Fruit fly (Drosophila melanogaster) ovary, adult (tissue): ENCODE results near the gene CG5326.

ENCODE experiments used
- CG17801 ChIP-seq: fragments of 200-800 bp; optimal IDR thresholded peaks from 2 replicates; lab custom pipeline; 2019; ENCODE audit warnings: missing biosample characterization, mild to moderate bottlenecking, missing genetic modification characterization, moderate library complexity; ENCODE audit not compliant: partially characterized antibody

The CG5326 gene

DNA sequence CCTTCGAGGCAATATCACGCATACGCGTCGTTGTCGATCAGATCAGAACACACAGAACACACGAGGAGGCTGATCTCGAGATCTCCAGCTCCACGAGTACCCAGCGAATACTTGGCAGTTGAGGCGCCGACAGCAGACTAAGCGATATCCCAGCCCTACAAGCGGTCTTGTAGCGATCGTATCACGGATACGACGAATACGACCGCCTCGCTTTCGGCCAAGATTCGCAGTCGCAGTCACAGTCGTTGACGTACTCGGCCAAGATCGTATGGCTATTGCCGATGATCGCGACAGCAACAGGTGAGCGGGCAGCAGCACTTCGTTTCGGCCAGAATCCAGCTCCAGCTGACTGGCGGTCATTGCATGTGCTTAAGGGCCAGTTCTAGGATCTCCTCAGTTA, at the start of gene CG5326:
Gene CG5326, minus strand, starts transcription at position 158 of the 400 bp plus-strand sequence.
- no peak for TF ChIP-seq CG17801 (GFP tag; lab: Kevin White, UChicago)

DNA sequence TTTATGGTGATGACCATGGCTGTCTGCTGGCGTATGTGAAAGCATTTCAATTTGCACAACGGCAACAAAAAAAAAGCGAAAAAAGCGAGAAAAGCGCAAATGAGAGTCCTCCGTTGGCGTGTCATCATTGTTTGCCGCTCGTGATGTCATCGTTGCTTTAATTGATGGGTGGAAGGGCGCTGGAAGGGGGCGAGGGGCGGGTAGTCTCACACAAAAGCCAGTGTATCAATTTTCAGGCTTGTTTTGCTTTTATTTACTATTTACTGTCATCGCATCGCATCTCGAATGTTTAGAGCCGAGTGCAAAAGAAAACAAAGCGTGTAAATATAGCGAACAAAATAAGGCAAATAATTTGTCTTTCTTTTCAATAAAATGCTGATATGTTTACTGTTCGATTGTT, 49.6 kb upstream of the CG5326 start:
- no peak for TF ChIP-seq CG17801 (GFP tag; lab: Kevin White, UChicago)

DNA sequence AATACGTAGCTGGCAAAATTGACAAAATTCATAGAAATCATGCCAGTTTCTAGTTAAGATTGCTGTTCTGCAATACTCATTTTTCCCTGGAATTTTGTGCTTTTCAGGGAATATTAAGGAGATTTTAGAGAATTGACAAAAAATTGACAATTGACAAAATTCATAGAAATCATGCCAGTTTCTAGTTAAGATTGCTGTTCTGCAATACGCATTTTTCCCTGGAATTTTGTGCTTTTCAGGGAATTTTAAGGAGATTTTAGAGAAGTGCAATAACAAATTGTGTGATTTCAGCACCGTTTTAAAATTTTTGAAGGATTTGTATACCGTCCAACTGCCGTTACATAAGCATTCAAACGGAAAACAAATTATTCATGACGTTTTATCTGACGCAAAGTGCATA, 49.0 kb upstream of the CG5326 start:
- TF ChIP-seq CG17801 (GFP tag; lab: Kevin White, UChicago): no peak

DNA sequence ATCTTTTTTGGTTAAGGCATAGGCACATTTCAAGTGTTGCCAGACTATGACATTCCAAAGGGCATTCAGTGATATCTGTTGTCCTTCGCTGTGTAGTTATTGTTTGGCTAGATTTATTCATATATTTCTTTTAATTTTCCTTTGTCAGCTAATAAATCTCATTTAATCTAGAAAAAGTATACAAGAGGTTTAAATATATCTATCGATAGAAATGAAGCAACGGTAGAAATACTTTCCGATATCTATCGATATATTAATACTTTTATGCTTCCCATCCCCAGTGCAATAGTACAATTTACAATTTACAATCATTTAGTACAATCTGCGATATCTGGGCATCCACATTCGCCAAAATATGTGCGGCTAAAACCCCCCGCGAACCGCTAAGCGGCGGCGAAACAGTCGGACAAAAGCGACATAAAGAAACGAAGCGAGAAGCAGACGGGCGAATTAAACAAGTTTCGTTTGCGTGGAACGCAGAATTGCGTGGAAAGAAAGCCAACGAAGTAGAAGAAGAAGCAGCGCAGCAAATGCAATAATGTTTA, 47.8 kb upstream of the CG5326 start, which contains the start of gene Efa6:
Gene Efa6, plus strand, starts transcription at position 337 of the 545 bp plus-strand sequence.
- peak; percentile 74 for TF ChIP-seq CG17801 (GFP tag; lab: Kevin White, UChicago)

DNA sequence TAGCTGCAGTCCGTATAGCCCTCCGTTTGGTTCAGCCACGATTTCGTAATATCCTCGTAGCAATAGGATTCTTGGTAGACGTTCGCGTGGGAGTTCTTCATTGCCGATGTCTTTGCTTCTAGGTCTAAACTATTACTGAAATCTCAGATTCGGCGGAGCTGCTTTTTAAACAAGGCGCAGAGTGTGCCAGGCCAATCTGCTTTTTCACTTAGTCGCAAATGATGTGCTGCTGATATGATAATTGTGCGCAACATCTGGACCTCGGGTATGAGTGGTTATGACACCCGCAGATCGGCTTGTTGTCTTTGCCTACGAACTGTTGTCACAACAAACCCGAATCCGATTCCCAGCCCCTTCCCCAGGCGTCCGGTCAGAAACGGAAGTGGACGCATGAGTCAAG, 46.8 kb upstream of the CG5326 start, which contains the start of gene btn:
Gene btn, minus strand, starts transcription at position 101 of the 400 bp plus-strand sequence.
- no peak for TF ChIP-seq CG17801 (GFP tag; lab: Kevin White, UChicago)

DNA sequence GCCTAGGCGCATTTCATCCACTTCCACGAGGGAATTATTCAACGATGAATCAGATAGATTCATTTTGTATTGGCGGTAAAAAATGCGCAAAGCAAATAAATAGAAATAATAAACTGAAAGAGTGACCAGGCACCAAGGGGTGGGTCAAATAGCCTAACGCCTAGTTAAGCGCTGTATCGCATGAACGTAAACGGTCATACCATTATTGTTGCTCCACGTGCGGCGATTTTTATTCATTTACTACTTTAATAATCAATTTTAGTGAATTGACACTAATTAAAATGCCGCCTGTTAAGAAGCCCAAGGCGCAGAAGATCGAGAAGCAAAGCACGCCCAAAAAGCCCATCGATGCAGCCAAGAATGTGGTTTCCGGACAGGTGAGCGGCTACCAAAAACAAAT, 44.9 kb upstream of the CG5326 start, which contains the start of the genes CG33107 and CG6937:
Gene CG33107, minus strand, starts transcription at position 137 of the 400 bp plus-strand sequence.
Gene CG6937, plus strand, starts transcription at position 192 of the 400 bp plus-strand sequence.
- peak; percentile 28 for TF ChIP-seq CG17801 (GFP tag; lab: Kevin White, UChicago)

DNA sequence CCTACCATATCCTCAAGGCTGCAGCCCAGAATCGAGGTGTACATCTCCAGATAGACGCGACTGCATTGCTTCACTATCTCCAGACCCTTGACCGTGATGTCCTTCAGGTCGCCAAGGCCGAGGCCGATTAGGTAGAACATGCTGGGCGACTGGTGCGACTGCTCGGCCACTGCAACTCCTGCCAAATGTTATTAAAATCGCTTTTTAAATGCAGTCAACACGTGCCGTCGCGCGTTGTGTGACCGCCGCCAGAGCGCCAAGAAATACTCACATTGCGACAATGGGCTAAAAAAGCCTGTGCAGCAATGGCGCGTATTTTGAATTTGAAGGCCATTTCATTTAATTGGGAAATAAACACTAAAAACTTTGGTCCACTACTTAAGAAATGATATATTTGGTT, 43.3 kb upstream of the CG5326 start, which contains the start of gene Dph5:
Gene Dph5, minus strand, starts transcription at position 245 of the 400 bp plus-strand sequence.
- TF ChIP-seq CG17801 (GFP tag; lab: Kevin White, UChicago): no peak

DNA sequence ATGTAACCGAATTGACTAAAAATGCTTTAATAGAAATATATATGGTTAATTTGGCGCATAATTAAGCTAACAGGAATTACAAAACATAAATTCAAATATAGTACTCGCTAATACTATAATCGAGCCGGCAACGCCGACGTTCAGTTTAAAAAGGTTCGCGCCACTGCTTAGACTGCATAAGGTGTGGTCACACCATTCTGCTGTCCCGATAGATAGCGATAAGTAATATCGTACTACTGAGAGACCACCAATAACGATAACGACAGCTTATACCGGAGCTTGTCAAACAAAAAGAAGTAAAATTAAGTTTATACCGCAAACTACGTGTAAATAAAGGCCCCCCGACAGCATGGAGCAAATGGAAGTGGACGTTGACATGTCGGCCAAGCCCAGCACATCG, 40.8 kb upstream of the CG5326 start, which contains the start of gene CSN6:
Gene CSN6, plus strand, starts transcription at position 228 of the 400 bp plus-strand sequence.
- peak; percentile 6 for TF ChIP-seq CG17801 (GFP tag; lab: Kevin White, UChicago)

DNA sequence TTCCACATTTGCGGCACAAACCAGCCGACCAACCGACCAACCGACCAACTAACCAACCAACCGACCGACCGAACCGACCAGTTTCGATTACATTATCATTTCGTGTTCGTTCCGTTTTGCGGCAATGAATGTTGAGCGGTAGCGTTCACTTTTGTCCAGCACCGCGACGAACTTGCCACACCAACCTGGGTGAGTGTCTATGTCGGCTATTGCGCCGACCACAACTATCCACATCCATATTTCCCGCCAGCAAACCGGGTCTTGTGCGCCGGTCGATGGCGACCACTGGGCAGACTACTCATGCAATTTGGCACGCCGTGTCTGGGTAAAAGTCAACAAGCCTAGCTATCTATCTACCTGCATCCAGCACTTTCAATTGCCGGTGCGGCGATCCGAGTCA, 37.3 kb upstream of the CG5326 start:
- no peak for TF ChIP-seq CG17801 (GFP tag; lab: Kevin White, UChicago)

DNA sequence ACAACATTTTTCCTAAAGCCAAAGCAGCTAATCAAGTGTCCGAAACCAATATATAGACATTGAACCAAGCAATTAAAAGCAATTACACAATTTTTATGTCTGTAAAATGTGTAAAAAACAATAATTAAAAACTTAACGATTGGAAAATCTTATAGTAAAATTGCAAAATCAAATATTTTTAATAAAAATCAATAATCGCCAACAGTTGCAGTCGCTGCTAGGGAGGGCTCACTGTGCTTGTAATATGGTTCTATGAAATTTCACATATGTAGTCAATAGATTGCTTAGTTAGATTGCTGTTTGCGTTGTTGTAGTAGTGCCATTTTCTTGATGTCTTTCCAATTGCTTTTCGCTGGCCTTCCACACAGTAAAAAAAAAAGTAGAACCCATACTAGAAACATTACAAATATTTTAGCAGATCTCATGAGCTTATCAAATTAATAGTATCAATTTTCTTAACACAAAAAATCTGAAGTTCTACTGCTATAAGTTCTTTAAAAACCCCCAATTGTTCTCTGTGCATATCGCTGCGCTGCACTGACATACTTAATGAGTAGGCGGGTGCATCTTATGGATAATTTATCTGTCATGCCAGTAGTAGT, 36.5 kb upstream of the CG5326 start:
- no peak for TF ChIP-seq CG17801 (GFP tag; lab: Kevin White, UChicago)

DNA sequence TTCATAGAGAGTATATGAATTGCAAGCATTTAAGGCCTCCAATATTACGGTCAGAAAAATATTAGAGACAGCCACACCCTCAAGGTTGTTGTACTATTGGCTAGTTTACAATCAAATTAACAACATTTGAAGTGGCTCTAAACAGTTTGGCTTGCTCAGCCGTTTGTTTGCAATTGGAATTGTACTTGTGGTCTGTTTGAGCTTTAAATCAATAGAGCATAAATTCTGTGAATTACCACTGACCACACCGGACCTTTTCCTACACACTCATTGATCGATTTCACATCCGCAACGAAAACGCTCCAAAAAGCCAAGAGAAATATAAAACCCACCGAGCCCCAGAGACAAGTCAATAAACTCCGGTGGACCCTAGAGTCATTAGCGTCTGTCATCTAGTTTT, 33.9 kb upstream of the CG5326 start:
- no peak for TF ChIP-seq CG17801 (GFP tag; lab: Kevin White, UChicago)

DNA sequence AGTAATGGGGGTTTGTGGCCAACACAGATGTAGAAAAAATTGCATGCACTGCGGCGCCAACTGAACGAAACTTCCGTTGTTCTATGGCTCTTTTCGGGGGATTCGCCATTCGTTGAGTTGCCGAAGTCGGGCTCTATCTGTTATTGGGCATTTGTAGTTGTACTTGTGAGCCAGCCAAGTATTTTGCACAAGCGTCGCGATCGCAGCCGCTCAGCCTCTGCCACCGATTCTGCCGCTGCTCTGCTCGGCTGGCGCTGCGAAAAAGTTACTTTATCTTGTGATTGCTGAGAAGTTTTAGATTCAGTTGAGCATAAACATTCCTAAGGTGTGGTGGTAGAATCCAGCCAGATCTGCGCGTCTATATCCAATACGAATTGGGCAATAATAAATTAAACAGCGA, 30.2 kb upstream of the CG5326 start, which contains the start of gene CG33110:
Gene CG33110, plus strand, starts transcription at position 301 of the 400 bp plus-strand sequence.
- TF ChIP-seq CG17801 (GFP tag; lab: Kevin White, UChicago): no peak

DNA sequence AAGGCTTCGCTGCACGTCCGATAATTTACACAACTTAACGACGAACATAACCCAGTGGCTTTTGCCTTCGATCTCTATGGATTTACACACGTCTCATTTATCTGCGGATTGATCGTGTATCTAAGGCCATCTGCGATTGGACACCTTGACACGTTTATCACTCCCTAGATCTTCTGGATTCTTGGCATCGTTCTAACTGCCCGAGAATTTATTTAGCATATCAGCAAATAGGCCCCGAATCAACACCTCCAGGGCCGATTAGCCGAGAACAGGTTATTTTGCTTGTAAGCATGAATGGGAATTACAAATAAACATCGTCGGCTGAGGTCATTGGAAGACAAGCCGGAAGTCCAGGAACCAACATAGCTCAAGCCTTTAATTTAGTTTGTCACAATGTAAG, 28.8 kb upstream of the CG5326 start:
- TF ChIP-seq CG17801 (GFP tag; lab: Kevin White, UChicago): no peak

DNA sequence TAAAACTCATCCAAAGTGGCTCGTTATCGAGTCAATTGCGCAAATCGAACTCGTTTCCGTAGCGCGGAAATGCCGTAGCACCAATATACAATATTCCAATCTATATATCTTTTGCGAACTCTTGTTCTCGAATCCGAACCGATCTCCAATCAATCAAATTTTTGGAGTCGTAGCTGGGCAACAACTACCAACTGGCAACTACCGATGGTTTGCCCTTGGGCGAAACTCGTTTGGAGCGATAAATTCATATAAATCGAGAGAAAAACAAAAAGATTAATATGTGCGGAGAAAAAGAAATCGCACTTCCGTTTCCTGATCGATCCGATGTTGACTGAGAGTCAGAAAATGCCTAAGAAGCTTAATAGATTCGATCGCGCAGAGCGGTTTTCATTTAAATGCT, 26.0 kb upstream of the CG5326 start:
- no peak for TF ChIP-seq CG17801 (GFP tag; lab: Kevin White, UChicago)

DNA sequence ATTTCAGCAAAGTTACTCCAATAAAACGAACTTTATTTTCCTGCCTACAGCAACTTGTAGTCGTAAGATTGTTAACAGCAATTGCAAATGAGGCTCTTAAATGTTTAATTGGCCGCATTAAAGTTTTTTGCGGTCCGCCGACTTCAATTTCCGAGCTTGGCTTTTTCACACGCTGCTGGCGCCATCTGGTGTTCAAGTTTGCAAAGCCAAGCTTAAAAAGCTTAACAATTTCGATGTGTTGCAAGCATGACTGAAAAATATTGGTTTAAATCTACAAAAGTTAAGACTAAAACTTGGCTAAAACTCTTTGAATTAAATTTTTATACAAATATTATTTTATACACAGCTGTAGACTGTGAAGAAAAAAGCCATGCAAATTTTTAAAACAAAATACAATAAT, 25.0 kb upstream of the CG5326 start:
- TF ChIP-seq CG17801 (GFP tag; lab: Kevin White, UChicago): no peak

DNA sequence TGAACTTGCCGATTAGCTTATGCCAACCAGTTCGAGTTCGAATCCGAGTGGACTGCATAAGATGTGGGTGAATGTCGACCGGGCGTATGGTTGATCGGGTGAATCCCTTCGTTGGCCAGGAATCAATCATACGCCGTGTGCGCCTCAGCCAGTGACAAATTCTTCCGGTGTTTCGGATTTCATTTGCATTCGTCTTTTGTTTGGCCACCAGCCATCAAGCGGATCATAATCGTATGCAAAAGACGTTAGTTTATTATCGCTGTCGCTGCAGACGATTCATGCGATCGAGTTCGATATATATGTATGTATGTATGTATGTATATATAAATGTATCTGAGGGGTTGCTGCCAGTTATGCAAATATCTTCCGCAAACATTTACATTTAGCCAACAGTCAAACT, 24.4 kb upstream of the CG5326 start:
- no peak for TF ChIP-seq CG17801 (GFP tag; lab: Kevin White, UChicago)
